Fruit fly (Drosophila melanogaster) whole organism, prepupa: ENCODE measurements around the gene CG1737.

ENCODE experiments used
- Blimp-1 ChIP-seq: fragments of 200-800 bp; sonication (Bioruptor generic); optimal IDR thresholded peaks from 3 replicates; lab custom pipeline; 2017; ENCODE audit warnings: missing biosample characterization, missing genetic modification characterization, mild to moderate bottlenecking, moderate library complexity, missing genetic modification reagents
- CG10631 ChIP-seq: fragments of 200-800 bp; sonication (Bioruptor generic); optimal IDR thresholded peaks from 2 replicates; lab custom pipeline; 2016; ENCODE audit warnings: missing biosample characterization, missing genetic modification characterization
- CG10669 ChIP-seq: fragments of 200-800 bp; sonication (Bioruptor generic); optimal IDR thresholded peaks from 3 replicates; lab custom pipeline; 2018; ENCODE audit warnings: missing biosample characterization, mild to moderate bottlenecking, missing genetic modification characterization, moderate library complexity
- CG11294 ChIP-seq: fragments of 200-800 bp; sonication (Bioruptor generic); IDR thresholded peaks from 2 replicates; pipeline ENCODE4 v1.3.6; 2022; ENCODE audit warnings: missing biosample characterization, missing genetic modification characterization
- CG11762 ChIP-seq: fragments of 200-800 bp; sonication (Bioruptor generic); optimal IDR thresholded peaks from 3 replicates; lab custom pipeline; 2016; ENCODE audit warnings: missing biosample characterization, missing genetic modification characterization; ENCODE audit not compliant: insufficient read depth
- CG11902 ChIP-seq: fragments of 200-800 bp; sonication (Bioruptor generic); optimal IDR thresholded peaks from 3 replicates; lab custom pipeline; 2016; ENCODE audit warnings: missing biosample characterization, missing genetic modification characterization
- CG15336 ChIP-seq: fragments of 200-800 bp; sonication (Bioruptor generic); IDR thresholded peaks from 2 replicates; pipeline ENCODE4 v1.3.6; 2022; ENCODE audit warnings: missing biosample characterization, missing genetic modification characterization
- CG16779 ChIP-seq: fragments of 200-800 bp; sonication (Bioruptor generic); optimal IDR thresholded peaks from 3 replicates; lab custom pipeline; 2017; ENCODE audit warnings: missing biosample characterization, mild to moderate bottlenecking, missing genetic modification characterization
- CG3032 ChIP-seq: fragments of 200-800 bp; optimal IDR thresholded peaks from 2 replicates; lab custom pipeline; 2019; ENCODE audit warnings: missing biosample characterization, mild to moderate bottlenecking, missing genetic modification characterization, moderate library complexity
- CG31627 ChIP-seq: fragments of 200-800 bp; sonication (Bioruptor generic); optimal IDR thresholded peaks from 3 replicates; lab custom pipeline; 2016; ENCODE audit warnings: missing biosample characterization, missing genetic modification characterization
- CG32006 ChIP-seq: fragments of 200-800 bp; sonication (Bioruptor generic); optimal IDR thresholded peaks from 3 replicates; lab custom pipeline; 2017; ENCODE audit warnings: missing biosample characterization, mild to moderate bottlenecking, missing genetic modification characterization
- CG34406 ChIP-seq: fragments of 200-800 bp; sonication (Bioruptor generic); optimal IDR thresholded peaks from 3 replicates; lab custom pipeline; 2016; ENCODE audit warnings: missing biosample characterization, missing genetic modification characterization
- CG3919 ChIP-seq: fragments of 200-800 bp; sonication (Bioruptor generic); optimal IDR thresholded peaks from 3 replicates; lab custom pipeline; 2016; ENCODE audit warnings: missing biosample characterization, missing genetic modification characterization
- CG4318 ChIP-seq: fragments of 200-800 bp; sonication (Bioruptor generic); optimal IDR thresholded peaks from 3 replicates; lab custom pipeline; 2017; ENCODE audit warnings: missing biosample characterization, mild to moderate bottlenecking, missing genetic modification characterization
- CG6163 ChIP-seq: fragments of 200-800 bp; sonication (Bioruptor generic); IDR thresholded peaks from 3 replicates; pipeline ENCODE4 v1.3.6; 2022; ENCODE audit warnings: missing biosample characterization, missing genetic modification characterization
- CG6276 ChIP-seq: fragments of 200-800 bp; sonication (Bioruptor generic); optimal IDR thresholded peaks from 2 replicates; lab custom pipeline; 2017; ENCODE audit warnings: missing biosample characterization, mild to moderate bottlenecking, missing genetic modification characterization
- CG6808 ChIP-seq: fragments of 200-800 bp; sonication (Bioruptor generic); optimal IDR thresholded peaks from 3 replicates; lab custom pipeline; 2017; ENCODE audit warnings: missing biosample characterization, missing genetic modification characterization, mild to moderate bottlenecking, moderate library complexity, missing genetic modification reagents
- CG6854 ChIP-seq: fragments of 200-800 bp; sonication (Bioruptor generic); optimal IDR thresholded peaks from 2 replicates; lab custom pipeline; 2017; ENCODE audit warnings: missing biosample characterization, mild to moderate bottlenecking, missing genetic modification characterization
- CG7368 ChIP-seq: fragments of 200-800 bp; sonication (Bioruptor generic); optimal IDR thresholded peaks from 3 replicates; lab custom pipeline; 2016; ENCODE audit warnings: missing biosample characterization, missing genetic modification characterization
- CG8119 ChIP-seq: fragments of 200-800 bp; sonication (Bioruptor generic); IDR thresholded peaks from 3 replicates; pipeline ENCODE4 v1.3.6; 2022; ENCODE audit warnings: missing biosample characterization, missing genetic modification characterization
- CG8632 ChIP-seq: fragments of 200-800 bp; sonication (Bioruptor generic); optimal IDR thresholded peaks from 3 replicates; lab custom pipeline; 2016; ENCODE audit warnings: missing biosample characterization, missing genetic modification characterization
- CG9139 ChIP-seq: fragments of 200-800 bp; sonication (Bioruptor generic); optimal IDR thresholded peaks from 3 replicates; lab custom pipeline; 2017; ENCODE audit warnings: missing biosample characterization, mild to moderate bottlenecking, missing genetic modification characterization
- Eip75B ChIP-seq: fragments of 200-800 bp; sonication (Bioruptor generic); optimal IDR thresholded peaks from 3 replicates; lab custom pipeline; 2016; ENCODE audit warnings: missing biosample characterization, missing genetic modification characterization
- Eip78C ChIP-seq: fragments of 200-800 bp; sonication (Bioruptor generic); peaks from one replicate; lab custom pipeline; 2016; ENCODE audit warnings: missing biosample characterization, missing genetic modification characterization
- Eip93F ChIP-seq: fragments of 200-800 bp; sonication (Bioruptor generic); optimal IDR thresholded peaks from 2 replicates; lab custom pipeline; 2016; ENCODE audit warnings: missing biosample characterization, mild to moderate bottlenecking, missing genetic modification characterization
- Ets21C ChIP-seq: fragments of 200-800 bp; sonication (Bioruptor generic); optimal IDR thresholded peaks from 3 replicates; lab custom pipeline; 2016; ENCODE audit warnings: missing biosample characterization, missing genetic modification characterization
- Gug ChIP-seq: fragments of 200-800 bp; sonication (Bioruptor generic); IDR thresholded peaks from 2 replicates; pipeline ENCODE4 v1.3.6; 2022; ENCODE audit warnings: missing biosample characterization, missing genetic modification characterization
- Hr38 ChIP-seq: sonication (Bioruptor generic); optimal IDR thresholded peaks from 2 replicates; lab custom pipeline; 2016; ENCODE audit warnings: missing biosample characterization, missing genetic modification characterization
- Hr39 ChIP-seq: fragments of 200-800 bp; sonication (Bioruptor generic); optimal IDR thresholded peaks from 2 replicates; lab custom pipeline; 2016; ENCODE audit warnings: missing biosample characterization, missing genetic modification characterization
- Hr4 ChIP-seq: fragments of 200-800 bp; sonication (Bioruptor generic); optimal IDR thresholded peaks from 3 replicates; lab custom pipeline; 2016; ENCODE audit warnings: missing biosample characterization, missing genetic modification characterization
- Lpt ChIP-seq: fragments of 200-800 bp; sonication (Bioruptor generic); optimal IDR thresholded peaks from 3 replicates; lab custom pipeline; 2016; ENCODE audit warnings: missing biosample characterization, missing genetic modification characterization
- Met ChIP-seq: fragments of 200-800 bp; sonication (Bioruptor generic); optimal IDR thresholded peaks from 3 replicates; lab custom pipeline; 2016; ENCODE audit warnings: missing biosample characterization, missing genetic modification characterization
- OdsH ChIP-seq: fragments of 200-800 bp; sonication (Bioruptor generic); optimal IDR thresholded peaks from 3 replicates; lab custom pipeline; 2016; ENCODE audit warnings: missing biosample characterization, missing genetic modification characterization
- Smox ChIP-seq: fragments of 200-800 bp; sonication (Bioruptor generic); optimal IDR thresholded peaks from 3 replicates; lab custom pipeline; 2016; ENCODE audit warnings: missing biosample characterization, missing genetic modification characterization
- Sox14 ChIP-seq: fragments of 200-800 bp; sonication (Bioruptor generic); optimal IDR thresholded peaks from 3 replicates; lab custom pipeline; 2016; ENCODE audit warnings: missing biosample characterization, missing genetic modification characterization
- Sox15 ChIP-seq: fragments of 200-800 bp; sonication (Bioruptor generic); optimal IDR thresholded peaks from 3 replicates; lab custom pipeline; 2016; ENCODE audit warnings: missing biosample characterization, missing genetic modification characterization
- achi ChIP-seq: fragments of 200-800 bp; sonication (Bioruptor generic); optimal IDR thresholded peaks from 3 replicates; lab custom pipeline; 2016; ENCODE audit warnings: missing biosample characterization, missing genetic modification characterization
- acj6 ChIP-seq: fragments of 200-800 bp; sonication (Bioruptor generic); optimal IDR thresholded peaks from 3 replicates; lab custom pipeline; 2016; ENCODE audit warnings: missing biosample characterization, missing genetic modification characterization
- cyc ChIP-seq: fragments of 200-800 bp; sonication (Bioruptor generic); optimal IDR thresholded peaks from 3 replicates; lab custom pipeline; 2016; ENCODE audit warnings: missing biosample characterization, missing genetic modification characterization
- dac ChIP-seq: fragments of 200-800 bp; sonication (Bioruptor generic); optimal IDR thresholded peaks from 2 replicates; lab custom pipeline; 2017; ENCODE audit warnings: missing biosample characterization, mild to moderate bottlenecking, missing genetic modification characterization
- eg ChIP-seq: fragments of 200-800 bp; sonication (Bioruptor generic); IDR thresholded peaks from 3 replicates; pipeline ENCODE4 v1.3.6; 2022; ENCODE audit warnings: missing biosample characterization, missing genetic modification characterization
- fd59A ChIP-seq: fragments of 200-800 bp; sonication (Bioruptor generic); optimal IDR thresholded peaks from 2 replicates; lab custom pipeline; 2017; ENCODE audit warnings: missing biosample characterization, mild to moderate bottlenecking, missing genetic modification characterization, missing genetic modification reagents
- fkh ChIP-seq: fragments of 200-800 bp; sonication (Bioruptor generic); optimal IDR thresholded peaks from 3 replicates; lab custom pipeline; 2017; ENCODE audit warnings: missing biosample characterization, mild to moderate bottlenecking, missing genetic modification characterization, moderate library complexity
- pdm3 ChIP-seq: fragments of 200-800 bp; sonication (Bioruptor generic); optimal IDR thresholded peaks from 3 replicates; lab custom pipeline; 2016; ENCODE audit warnings: missing biosample characterization, missing genetic modification characterization
- ss ChIP-seq, 2 experiments: fragments of 200-800 bp; sonication (Bioruptor generic); optimal IDR thresholded peaks; 2 replicates in 1 of 2; 3 replicates in 1 of 2; lab custom pipeline; 2017 to 2018; ENCODE audit warnings: mild to moderate bottlenecking in 2 of 2, missing biosample characterization in 2 of 2, missing genetic modification characterization in 2 of 2, moderate library complexity in 1 of 2
- topi ChIP-seq: fragments of 200-800 bp; sonication (Bioruptor generic); optimal IDR thresholded peaks from 3 replicates; lab custom pipeline; 2016; ENCODE audit warnings: missing biosample characterization, missing genetic modification characterization
- vri ChIP-seq: fragments of 200-800 bp; sonication (Bioruptor generic); optimal IDR thresholded peaks from 3 replicates; lab custom pipeline; 2016; ENCODE audit warnings: missing biosample characterization, mild to moderate bottlenecking, missing genetic modification characterization

The CG1737 gene

dm6 chrX:11374320-11374719 lies 23.9 kb downstream of the CG1737 start:
- TF ChIP-seq CG34406 (GFP tag; lab: Kevin White, UChicago) = no peak
- TF ChIP-seq, all 60 proteins: peak for 0

DNA sequence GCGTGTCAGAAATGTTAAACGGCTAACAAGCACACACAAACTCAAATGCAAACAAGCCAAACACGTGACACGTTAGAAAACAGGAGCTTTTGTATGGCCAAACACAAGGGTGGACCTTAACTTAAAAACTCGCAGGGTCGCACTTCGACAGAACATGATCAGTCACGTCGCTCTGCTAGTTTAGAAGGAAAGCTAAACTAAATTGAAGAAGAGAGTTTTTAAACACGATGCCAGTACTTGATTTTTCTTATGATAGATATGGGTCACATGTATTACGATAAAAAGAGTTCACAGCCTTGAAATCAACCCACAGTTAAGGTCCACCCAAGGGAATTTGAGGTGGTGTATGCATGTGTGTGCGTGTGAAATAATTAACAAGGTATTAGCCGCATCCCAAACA lies 28.0 kb downstream of the CG1737 start:
- no peak for TF ChIP-seq Lpt (GFP tag; lab: Kevin White, UChicago)
- no peak for TF ChIP-seq CG3919 (GFP tag; lab: Kevin White, UChicago)
- no peak for TF ChIP-seq topi
- TF ChIP-seq CG32006 = peak; percentile 5
- no peak for TF ChIP-seq CG6854
- no peak for TF ChIP-seq CG11762 (GFP tag; lab: Kevin White, UChicago)
- no peak for TF ChIP-seq acj6 (GFP tag; lab: Kevin White, UChicago)
- 0 out of 3 replicates have a peak, but pooled peaks have one; percentile 17 for TF ChIP-seq eg (GFP tag; lab: Robert Waterston, UW)
- TF ChIP-seq CG3032 (tag; lab: Kevin White, UChicago) = no peak
- no peak for TF ChIP-seq Sox14
- no peak for TF ChIP-seq CG4318 (GFP tag; lab: Kevin White, UChicago)
- no peak for TF ChIP-seq CG11294
- no peak for TF ChIP-seq dac (GFP tag; lab: Kevin White, UChicago)
- no peak for TF ChIP-seq Ets21C
- TF ChIP-seq CG6276 = no peak
- no peak for TF ChIP-seq pdm3 (GFP tag; lab: Kevin White, UChicago)
- no peak for TF ChIP-seq CG31627
- no peak for TF ChIP-seq CG10669 (GFP tag; lab: Kevin White, UChicago)
- no peak for TF ChIP-seq CG9139 (GFP tag; lab: Kevin White, UChicago)
- TF ChIP-seq OdsH (GFP tag; lab: Kevin White, UChicago) = peak; percentile 8
- TF ChIP-seq ss (GFP tag; optimal IDR thresholded peaks at IDR 0.05; lab: Kevin White, UChicago) = peak in 1 of 2 experiments; percentile 7
- TF ChIP-seq Gug (GFP tag; lab: Robert Waterston, UW) = no peak
- TF ChIP-seq achi (GFP tag; lab: Kevin White, UChicago) = peak; percentile 1
- no peak for TF ChIP-seq Met (GFP tag; lab: Kevin White, UChicago)
- TF ChIP-seq Sox15 (GFP tag; lab: Kevin White, UChicago) = no peak
- TF ChIP-seq CG6163 = no peak

- TF ChIP-seq Sox14 = no peak
- no peak for TF ChIP-seq Sox15 (GFP tag; lab: Kevin White, UChicago)
- no peak for TF ChIP-seq vri (GFP tag; lab: Kevin White, UChicago)
- TF ChIP-seq CG4318 (GFP tag; lab: Kevin White, UChicago) = no peak
- no peak for TF ChIP-seq CG8632 (GFP tag; lab: Kevin White, UChicago)
- no peak for TF ChIP-seq Eip93F
- TF ChIP-seq fkh (GFP tag; lab: Kevin White, UChicago) = no peak
- no peak for TF ChIP-seq CG11902 (GFP tag; lab: Kevin White, UChicago)
- peak; percentile 4 for TF ChIP-seq achi (GFP tag; lab: Kevin White, UChicago)
- peak; percentile 33; the same call in 1 of the 2 replicates for TF ChIP-seq CG15336 (GFP tag; lab: Robert Waterston, UW)
- no peak for TF ChIP-seq CG3919 (GFP tag; lab: Kevin White, UChicago)
- TF ChIP-seq CG10631 (GFP tag; lab: Kevin White, UChicago) = no peak
- TF ChIP-seq topi = peak; percentile 21
- no peak for TF ChIP-seq Hr39 (GFP tag; lab: Kevin White, UChicago)
- TF ChIP-seq fd59A (GFP tag; lab: Kevin White, UChicago) = no peak
- no peak for TF ChIP-seq CG10669 (GFP tag; lab: Kevin White, UChicago)
- TF ChIP-seq CG11762 (GFP tag; lab: Kevin White, UChicago) = no peak
- TF ChIP-seq CG11294 = no peak
- TF ChIP-seq Eip75B = peak; percentile 21
- no peak for TF ChIP-seq Gug (GFP tag; lab: Robert Waterston, UW)
- peak; percentile 2 for TF ChIP-seq cyc (GFP tag; lab: Kevin White, UChicago)
- TF ChIP-seq Eip78C (GFP tag; lab: Kevin White, UChicago) = peak; percentile 73
- peak; percentile 29 for TF ChIP-seq CG3032 (tag; lab: Kevin White, UChicago)
- TF ChIP-seq Smox = no peak
- TF ChIP-seq eg (GFP tag; lab: Robert Waterston, UW) = peak; percentile 61; the same call in 2 of the 3 replicates
- no peak for TF ChIP-seq CG6808 (GFP tag; lab: Kevin White, UChicago)
- no peak for TF ChIP-seq Blimp-1
- peak; percentile 38; the same call in 1 of the 3 replicates for TF ChIP-seq CG8119 (GFP tag; lab: Robert Waterston, UW)
- TF ChIP-seq CG16779 (tag; lab: Kevin White, UChicago) = no peak
- TF ChIP-seq Hr4 (GFP tag; lab: Kevin White, UChicago) = no peak
- TF ChIP-seq Hr38 = no peak
- no peak for TF ChIP-seq Ets21C
- TF ChIP-seq CG6276 = no peak
- TF ChIP-seq CG9139 (GFP tag; lab: Kevin White, UChicago) = no peak
- TF ChIP-seq OdsH (GFP tag; lab: Kevin White, UChicago) = peak; percentile 18
- TF ChIP-seq CG7368 (GFP tag; lab: Kevin White, UChicago) = no peak
Measured at dm6 chrX:11379139-11379538, 28.7 kb downstream of the CG1737 start.
